Fruit fly (Drosophila melanogaster) whole organism, adult: ENCODE results near the gene CG18081.
A peak's percentile ranks its signal among the peaks of the same experiment; 100 is the strongest.

Experiments used
- CG11617 ChIP-seq: fragments of 200-800 bp; sonication (Bioruptor generic); optimal IDR thresholded peaks from 2 replicates; lab custom pipeline; 2017; ENCODE audit warnings: mild to moderate bottlenecking, missing biosample characterization, missing genetic modification reagents, missing genetic modification characterization
- CG12768 ChIP-seq: fragments of 200-800 bp; sonication (Bioruptor generic); optimal IDR thresholded peaks from 2 replicates; lab custom pipeline; 2017; ENCODE audit warnings: missing biosample characterization, missing genetic modification characterization, mild to moderate bottlenecking, moderate library complexity, missing genetic modification reagents
- CG14711 ChIP-seq: fragments of 200-800 bp; sonication (Bioruptor generic); optimal IDR thresholded peaks from 2 replicates; lab custom pipeline; 2018; ENCODE audit warnings: missing biosample characterization, mild to moderate bottlenecking, missing genetic modification characterization, moderate library complexity
- CG1620 ChIP-seq: fragments of 200-800 bp; sonication (Bioruptor generic); optimal IDR thresholded peaks from 2 replicates; lab custom pipeline; 2016; ENCODE audit warnings: missing biosample characterization, missing genetic modification characterization
- CG33017 ChIP-seq: fragments of 200-800 bp; sonication (Bioruptor generic); optimal IDR thresholded peaks from 2 replicates; lab custom pipeline; 2018; ENCODE audit warnings: missing biosample characterization, mild to moderate bottlenecking, missing genetic modification characterization, moderate library complexity
- CG5204 ChIP-seq: fragments of 200-800 bp; sonication (Bioruptor generic); optimal IDR thresholded peaks from 2 replicates; lab custom pipeline; 2016; ENCODE audit warnings: missing biosample characterization, missing genetic modification characterization
- CG7045 ChIP-seq: fragments of 200-800 bp; sonication (Bioruptor generic); optimal IDR thresholded peaks from 2 replicates; lab custom pipeline; 2017; ENCODE audit warnings: missing biosample characterization, mild to moderate bottlenecking, missing genetic modification characterization
- CG7101 ChIP-seq: fragments of 200-800 bp; sonication (Bioruptor generic); optimal IDR thresholded peaks from 2 replicates; lab custom pipeline; 2018; ENCODE audit warnings: missing biosample characterization, mild to moderate bottlenecking, missing genetic modification characterization, moderate library complexity
- Clk ChIP-seq: fragments of 200-800 bp; sonication (Bioruptor generic); optimal IDR thresholded peaks from 2 replicates; lab custom pipeline; 2017; ENCODE audit warnings: missing biosample characterization, missing genetic modification characterization
- Crg-1 ChIP-seq: fragments of 200-800 bp; sonication (Bioruptor generic); optimal IDR thresholded peaks from 2 replicates; lab custom pipeline; 2016; ENCODE audit warnings: missing biosample characterization, missing genetic modification characterization
- Hr96 ChIP-seq: fragments of 200-800 bp; sonication (Bioruptor generic); optimal IDR thresholded peaks from 2 replicates; lab custom pipeline; 2016; ENCODE audit warnings: missing biosample characterization, missing genetic modification characterization
- Mnt ChIP-seq: fragments of 200-800 bp; sonication (Bioruptor generic); optimal IDR thresholded peaks from 2 replicates; lab custom pipeline; 2016; ENCODE audit warnings: missing biosample characterization, mild to moderate bottlenecking, missing genetic modification characterization
- bab1 ChIP-seq: fragments of 200-800 bp; sonication (Bioruptor generic); optimal IDR thresholded peaks from 3 replicates; lab custom pipeline; 2019; ENCODE audit warnings: missing biosample characterization, mild to moderate bottlenecking, missing genetic modification characterization, moderate library complexity
- cic ChIP-seq: fragments of 200-800 bp; sonication (Bioruptor generic); optimal IDR thresholded peaks from 2 replicates; lab custom pipeline; 2017; ENCODE audit warnings: missing biosample characterization, mild to moderate bottlenecking, missing genetic modification characterization, moderate library complexity
- cnc ChIP-seq, 2 experiments: fragments of >200 bp; optimal IDR thresholded peaks; 2 replicates each; lab custom pipeline; 2017
- kay ChIP-seq: fragments of 200-800 bp; sonication (Bioruptor generic); peaks from one replicate; lab custom pipeline; 2016; ENCODE audit warnings: missing biosample characterization, missing genetic modification characterization, borderline replicate concordance
- ovo ChIP-seq: fragments of 200-800 bp; sonication (Bioruptor generic); optimal IDR thresholded peaks from 2 replicates; lab custom pipeline; 2016; ENCODE audit warnings: missing biosample characterization, missing genetic modification characterization
- pad ChIP-seq: fragments of 200-800 bp; sonication (Bioruptor generic); optimal IDR thresholded peaks from 3 replicates; lab custom pipeline; 2017; ENCODE audit warnings: missing biosample characterization, missing genetic modification characterization, mild to moderate bottlenecking, moderate library complexity, missing genetic modification reagents
- tj ChIP-seq: fragments of 200-800 bp; sonication (Bioruptor generic); optimal IDR thresholded peaks from 3 replicates; lab custom pipeline; 2017; ENCODE audit warnings: missing biosample characterization, mild to moderate bottlenecking, missing genetic modification characterization, moderate library complexity
- toe ChIP-seq: fragments of 200-800 bp; sonication (Bioruptor generic); optimal IDR thresholded peaks from 2 replicates; lab custom pipeline; 2016; ENCODE audit warnings: missing biosample characterization, missing genetic modification characterization

CG18081 gene

DNA sequence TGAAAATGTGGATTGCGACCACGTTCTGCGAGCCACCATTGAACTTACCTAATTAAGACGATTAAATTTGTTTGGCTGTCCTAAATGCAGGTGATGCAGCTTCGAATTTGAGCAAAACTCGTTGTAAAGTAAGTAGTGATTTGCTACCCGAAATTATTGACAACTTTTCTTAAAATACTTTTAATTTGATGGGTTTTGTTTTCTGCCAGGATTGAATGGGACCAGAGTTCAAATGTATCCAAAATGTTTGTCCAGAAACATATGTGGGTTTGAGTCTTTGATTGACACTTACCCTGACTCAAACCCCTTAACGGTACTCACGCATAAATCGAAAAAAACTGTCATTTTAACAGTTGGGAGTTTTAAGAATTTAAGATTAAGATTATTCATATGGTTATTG, 2.0 kb upstream of the CG18081 start, which contains the start of gene CG15715:
Gene CG15715, minus strand, starts transcription at position 274 of the 400 bp plus-strand sequence.
- no peak for TF ChIP-seq CG14711 (tag; lab: Kevin White, UChicago)
- no peak for TF ChIP-seq Clk (GFP tag; lab: Kevin White, UChicago)
- no peak for TF ChIP-seq CG5204
- no peak for TF ChIP-seq CG33017 (tag; lab: Kevin White, UChicago)
- no peak for TF ChIP-seq CG7101 (tag; lab: Kevin White, UChicago)
- no peak for TF ChIP-seq Hr96 (GFP tag; lab: Kevin White, UChicago)
- no peak for TF ChIP-seq Crg-1 (GFP tag; lab: Kevin White, UChicago)
- TF ChIP-seq tj (GFP tag; lab: Kevin White, UChicago), result no peak
- TF ChIP-seq Mnt, result peak; percentile 42
- TF ChIP-seq toe, result no peak
- TF ChIP-seq cic (GFP tag; lab: Kevin White, UChicago), result no peak
- TF ChIP-seq bab1 (GFP tag; lab: Kevin White, UChicago), result peak; percentile 55
- TF ChIP-seq CG7045 (GFP tag; lab: Kevin White, UChicago), result no peak
- TF ChIP-seq cnc (optimal IDR thresholded peaks at IDR 0.05; lab: Kevin White, UChicago), result no peak
- no peak for TF ChIP-seq pad (GFP tag; lab: Kevin White, UChicago)
- TF ChIP-seq CG1620 (GFP tag; lab: Kevin White, UChicago), result no peak
- no peak for TF ChIP-seq CG11617 (GFP tag; lab: Kevin White, UChicago)
- TF ChIP-seq ovo (GFP tag; lab: Kevin White, UChicago), result peak; percentile 78
- TF ChIP-seq CG12768, result no peak

- peak; percentile 11 for TF ChIP-seq pad (GFP tag; lab: Kevin White, UChicago)
- TF ChIP-seq toe, result peak; percentile 6
- TF ChIP-seq CG14711 (tag; lab: Kevin White, UChicago), result peak; percentile 38
- peak; percentile 7 for TF ChIP-seq ovo (GFP tag; lab: Kevin White, UChicago)
- TF ChIP-seq CG12768, result no peak
- TF ChIP-seq CG5204, result no peak
- TF ChIP-seq bab1 (GFP tag; lab: Kevin White, UChicago), result peak; percentile 24
These were observed 3.0 kb downstream of the CG18081 start, which contains the start of gene CG12713 for dm6 chr3L:15832146-15832545. Gene CG12713 (plus strand): TSS chr3L:15832464.

DNA sequence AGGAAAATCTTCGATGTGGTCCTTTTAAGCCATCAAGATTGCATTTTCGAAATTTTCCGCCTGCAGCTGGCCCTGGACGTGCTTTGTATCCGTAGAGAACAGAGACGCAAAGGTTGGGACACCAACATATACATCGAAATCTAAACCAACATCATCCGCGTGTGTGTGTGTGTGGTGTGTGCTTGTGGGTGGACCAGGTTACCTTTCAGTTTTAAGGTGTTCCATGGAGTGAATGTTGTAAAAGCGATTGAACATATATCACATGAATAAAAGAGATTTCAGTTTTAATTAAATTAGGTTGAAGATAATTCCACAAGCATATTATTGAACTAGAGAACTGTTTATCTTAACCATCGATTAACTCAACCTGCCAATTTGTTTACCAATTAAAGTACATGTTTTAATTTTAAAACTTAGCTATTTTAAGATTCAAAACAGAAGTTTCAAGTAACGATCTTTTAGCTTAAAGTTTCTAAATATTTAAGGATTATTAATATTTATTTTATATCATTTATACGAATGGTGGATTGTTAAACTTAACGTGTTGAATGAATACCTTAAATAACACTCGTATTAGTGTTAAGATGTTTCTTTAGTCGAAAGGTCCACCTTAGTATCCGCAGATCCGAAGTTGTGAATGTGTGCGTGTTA, 8.1 kb downstream of the CG18081 start:
- TF ChIP-seq pad (GFP tag; lab: Kevin White, UChicago) (peak; percentile 73), CG12768 (peak; percentile 89), CG5204 (peak; percentile 84), cic (GFP tag; lab: Kevin White, UChicago) (peak; percentile 29), kay (GFP tag; lab: Kevin White, UChicago) (peak; percentile 58), toe (peak; percentile 60), CG7045 (GFP tag; lab: Kevin White, UChicago) (peak; percentile 88), cnc (optimal IDR thresholded peaks at IDR 0.05; lab: Kevin White, UChicago) (no peak), CG7101 (tag; lab: Kevin White, UChicago) (peak; percentile 95), Mnt (peak; percentile 67), CG14711 (tag; lab: Kevin White, UChicago) (peak; percentile 73), CG1620 (GFP tag; lab: Kevin White, UChicago) (peak; percentile 70), Hr96 (GFP tag; lab: Kevin White, UChicago) (no peak), Crg-1 (GFP tag; lab: Kevin White, UChicago) (peak; percentile 47), Clk (GFP tag; lab: Kevin White, UChicago) (peak; percentile 18), bab1 (GFP tag; lab: Kevin White, UChicago) (peak; percentile 84), ovo (GFP tag; lab: Kevin White, UChicago) (no peak), tj (GFP tag; lab: Kevin White, UChicago) (peak; percentile 63), CG33017 (tag; lab: Kevin White, UChicago) (peak; percentile 91), CG11617 (GFP tag; lab: Kevin White, UChicago) (peak; percentile 96)

dm6 chr3L:15826347-15826984, 8.7 kb downstream of the CG18081 start, which contains the start of the genes DCP2 and dbo:
Gene DCP2 (minus strand): TSS chr3L:15826423.
Gene dbo (plus strand): TSS chr3L:15826888.
- TF ChIP-seq pad (GFP tag; lab: Kevin White, UChicago) (peak; percentile 31), CG5204 (no peak), ovo (GFP tag; lab: Kevin White, UChicago) (peak; percentile 59), cnc (optimal IDR thresholded peaks at IDR 0.05; lab: Kevin White, UChicago) (no peak), kay (GFP tag; lab: Kevin White, UChicago) (peak; percentile 20), CG7045 (GFP tag; lab: Kevin White, UChicago) (peak; percentile 54), bab1 (GFP tag; lab: Kevin White, UChicago) (peak; percentile 43), cic (GFP tag; lab: Kevin White, UChicago) (no peak), Crg-1 (GFP tag; lab: Kevin White, UChicago) (peak; percentile 38), Clk (GFP tag; lab: Kevin White, UChicago) (no peak), CG7101 (tag; lab: Kevin White, UChicago) (peak; percentile 67), CG12768 (peak; percentile 54), toe (no peak), Mnt (no peak), CG33017 (tag; lab: Kevin White, UChicago) (peak; percentile 71), CG1620 (GFP tag; lab: Kevin White, UChicago) (peak; percentile 33), Hr96 (GFP tag; lab: Kevin White, UChicago) (no peak), tj (GFP tag; lab: Kevin White, UChicago) (no peak), CG14711 (tag; lab: Kevin White, UChicago) (peak; percentile 33), CG11617 (GFP tag; lab: Kevin White, UChicago) (no peak)
